Worm (Caenorhabditis elegans) whole organism, late embryonic: ENCODE results near the gene F47B10.8.

Experiments used
- C08G9.2 ChIP-seq: sonication (generic microtip); optimal IDR thresholded peaks from 2 replicates; lab custom pipeline; 2016; ENCODE audit warnings: mild to moderate bottlenecking, missing genetic modification characterization, moderate library complexity, missing compliant biosample characterization
- F13H6.1 ChIP-seq: sonication (generic microtip); optimal IDR thresholded peaks from 2 replicates; lab custom pipeline; 2016; ENCODE audit warnings: missing genetic modification characterization, missing compliant biosample characterization
- K09A11.1 ChIP-seq: sonication (generic microtip); optimal IDR thresholded peaks from 2 replicates; lab custom pipeline; 2017; ENCODE audit warnings: antibody characterized with exemption, mild to moderate bottlenecking, missing genetic modification characterization, missing compliant biosample characterization; ENCODE audit not compliant: insufficient read depth
- T23F11.4 ChIP-seq: fragments of 200-800 bp; sonication (Bioruptor generic); optimal IDR thresholded peaks from 2 replicates; lab custom pipeline; 2018; ENCODE audit warnings: mild to moderate bottlenecking, missing genetic modification characterization, missing compliant biosample characterization
- ahr-1 ChIP-seq: sonication (generic microtip); optimal IDR thresholded peaks from 2 replicates; lab custom pipeline; 2016; ENCODE audit warnings: missing genetic modification characterization, missing compliant biosample characterization
- ama-1 ChIP-seq: fragments of 150-350 bp; optimal IDR thresholded peaks from 2 replicates; lab custom pipeline; 2014
- ceh-14 ChIP-seq: sonication (generic microtip); optimal IDR thresholded peaks from 2 replicates; lab custom pipeline; 2016; ENCODE audit warnings: missing genotype, missing genetic modification characterization, missing compliant biosample characterization
- ceh-18 ChIP-seq: sonication (generic microtip); optimal IDR thresholded peaks from 2 replicates; lab custom pipeline; 2016; ENCODE audit warnings: missing genetic modification characterization, missing compliant biosample characterization
- ceh-2 ChIP-seq: sonication (generic microtip); optimal IDR thresholded peaks from 2 replicates; lab custom pipeline; 2016; ENCODE audit warnings: missing genotype, missing genetic modification characterization, missing compliant biosample characterization
- ceh-22 ChIP-seq: sonication (generic microtip); optimal IDR thresholded peaks from 2 replicates; lab custom pipeline; 2017; ENCODE audit warnings: missing biosample characterization, missing genetic modification characterization
- ceh-24 ChIP-seq: sonication (generic microtip); optimal IDR thresholded peaks from 2 replicates; lab custom pipeline; 2016; ENCODE audit warnings: mild to moderate bottlenecking, missing genetic modification characterization, missing compliant biosample characterization
- ceh-34 ChIP-seq: sonication (generic microtip); optimal IDR thresholded peaks from 2 replicates; lab custom pipeline; 2016; ENCODE audit warnings: mild to moderate bottlenecking, missing genetic modification characterization, missing compliant biosample characterization
- ceh-45 ChIP-seq: fragments of 200-800 bp; sonication (Bioruptor generic); IDR thresholded peaks from 2 replicates; pipeline ENCODE4 v1.3.6; 2022; ENCODE audit warnings: missing genetic modification reagents, missing genetic modification characterization, missing compliant biosample characterization
- ceh-48 ChIP-seq: sonication (generic microtip); optimal IDR thresholded peaks from 2 replicates; lab custom pipeline; 2016; ENCODE audit warnings: missing genetic modification characterization, inconsistent platforms, missing compliant biosample characterization
- che-1 ChIP-seq: sonication (generic microtip); optimal IDR thresholded peaks from 2 replicates; lab custom pipeline; 2016; ENCODE audit warnings: mild to moderate bottlenecking, missing genetic modification characterization, missing compliant biosample characterization
- dve-1 ChIP-seq: sonication (generic microtip); optimal IDR thresholded peaks from 2 replicates; lab custom pipeline; 2017; ENCODE audit warnings: antibody characterized with exemption, mild to moderate bottlenecking, missing genetic modification characterization, missing compliant biosample characterization
- elt-2 ChIP-seq: sonication (generic microtip); optimal IDR thresholded peaks from 2 replicates; lab custom pipeline; 2016; ENCODE audit warnings: missing genetic modification reagents, missing genetic modification characterization, missing compliant biosample characterization
- hlh-13 ChIP-seq: fragments of 200-800 bp; sonication (Bioruptor generic); optimal IDR thresholded peaks from 2 replicates; lab custom pipeline; 2018; ENCODE audit warnings: mild to moderate bottlenecking, missing genetic modification characterization, missing compliant biosample characterization
- hlh-6 ChIP-seq: sonication (generic microtip); optimal IDR thresholded peaks from 2 replicates; lab custom pipeline; 2016; ENCODE audit warnings: missing genotype, missing genetic modification characterization, missing compliant biosample characterization
- hlh-8 ChIP-seq: sonication (generic microtip); optimal IDR thresholded peaks from 2 replicates; lab custom pipeline; 2016; ENCODE audit warnings: missing genotype, missing genetic modification characterization, missing compliant biosample characterization
- lim-6 ChIP-seq: sonication (generic microtip); optimal IDR thresholded peaks from 2 replicates; lab custom pipeline; 2016; ENCODE audit warnings: missing genetic modification characterization, missing compliant biosample characterization
- madf-2 ChIP-seq: sonication (generic microtip); optimal IDR thresholded peaks from 2 replicates; lab custom pipeline; 2017; ENCODE audit warnings: missing genetic modification characterization, missing compliant biosample characterization
- mec-3 ChIP-seq: sonication (generic microtip); optimal IDR thresholded peaks from 2 replicates; lab custom pipeline; 2016; ENCODE audit warnings: borderline replicate concordance, missing genetic modification characterization, missing compliant biosample characterization
- nfya-1 ChIP-seq: sonication (generic microtip); optimal IDR thresholded peaks from 2 replicates; lab custom pipeline; 2017; ENCODE audit warnings: missing genetic modification characterization, mild to moderate bottlenecking, missing compliant biosample characterization, antibody characterized with exemption, moderate library complexity
- npax-4 ChIP-seq: sonication (generic microtip); optimal IDR thresholded peaks from 2 replicates; lab custom pipeline; 2016; ENCODE audit warnings: missing genetic modification characterization, missing compliant biosample characterization
- pag-3 ChIP-seq: sonication (generic microtip); optimal IDR thresholded peaks from 2 replicates; lab custom pipeline; 2016; ENCODE audit warnings: missing compliant biosample characterization, missing genetic modification characterization, borderline replicate concordance
- pat-9 ChIP-seq: fragments of 200-800 bp; sonication (Bioruptor generic); optimal IDR thresholded peaks from 2 replicates; lab custom pipeline; 2018; ENCODE audit warnings: mild to moderate bottlenecking, missing genetic modification characterization, moderate library complexity, missing compliant biosample characterization
- pax-1 ChIP-seq: fragments of 150-350 bp; optimal IDR thresholded peaks from 2 replicates; lab custom pipeline; 2014; ENCODE audit warnings: missing biosample characterization, missing genetic modification characterization
- pha-4 ChIP-seq: fragments of 150-350 bp; optimal IDR thresholded peaks from 2 replicates; lab custom pipeline; 2018; ENCODE audit warnings: missing biosample characterization, missing genetic modification reagents, missing genetic modification characterization
- pqm-1 ChIP-seq: sonication (generic microtip); optimal IDR thresholded peaks from 2 replicates; lab custom pipeline; 2016; ENCODE audit warnings: missing genetic modification characterization, missing compliant biosample characterization
- pros-1 ChIP-seq: fragments of 150-350 bp; optimal IDR thresholded peaks from 2 replicates; lab custom pipeline; 2014; ENCODE audit warnings: missing biosample characterization, missing genetic modification reagents, missing genetic modification characterization
- ref-2 ChIP-seq: sonication (generic microtip); optimal IDR thresholded peaks from 2 replicates; lab custom pipeline; 2016; ENCODE audit warnings: missing genetic modification characterization, missing compliant biosample characterization
- rnt-1 ChIP-seq: sonication (generic microtip); optimal IDR thresholded peaks from 2 replicates; lab custom pipeline; 2016; ENCODE audit warnings: missing genetic modification characterization, missing compliant biosample characterization
- sox-2 ChIP-seq: fragments of 200-800 bp; sonication (Bioruptor generic); IDR thresholded peaks from 2 replicates; pipeline ENCODE4 v1.3.6; 2022; ENCODE audit warnings: missing genetic modification reagents, missing genetic modification characterization, missing compliant biosample characterization
- tbx-2 ChIP-seq: sonication (generic microtip); optimal IDR thresholded peaks from 2 replicates; lab custom pipeline; 2016; ENCODE audit warnings: missing genetic modification characterization, missing compliant biosample characterization
- tbx-7 ChIP-seq: sonication (generic microtip); optimal IDR thresholded peaks from 2 replicates; lab custom pipeline; 2016; ENCODE audit warnings: missing genotype, missing genetic modification characterization, missing compliant biosample characterization
- ttx-3 ChIP-seq: sonication (generic microtip); optimal IDR thresholded peaks from 2 replicates; lab custom pipeline; 2016; ENCODE audit warnings: missing genetic modification reagents, missing genetic modification characterization, missing compliant biosample characterization
- unc-3 ChIP-seq, 2 experiments: fragments of 200-800 bp in 1 of 2; sonication (Bioruptor generic) in 1 of 2; sonication (generic microtip) in 1 of 2; conservative IDR thresholded peaks in 1 of 2; optimal IDR thresholded peaks in 1 of 2; 2 replicates each; pipeline versions ENCODE4 v1.3.6 to Lab custom; 2016 to 2022; ENCODE audit warnings: missing compliant biosample characterization in 2 of 2, missing genetic modification characterization in 2 of 2, missing genetic modification reagents in 1 of 2

The F47B10.8 gene

DNA sequence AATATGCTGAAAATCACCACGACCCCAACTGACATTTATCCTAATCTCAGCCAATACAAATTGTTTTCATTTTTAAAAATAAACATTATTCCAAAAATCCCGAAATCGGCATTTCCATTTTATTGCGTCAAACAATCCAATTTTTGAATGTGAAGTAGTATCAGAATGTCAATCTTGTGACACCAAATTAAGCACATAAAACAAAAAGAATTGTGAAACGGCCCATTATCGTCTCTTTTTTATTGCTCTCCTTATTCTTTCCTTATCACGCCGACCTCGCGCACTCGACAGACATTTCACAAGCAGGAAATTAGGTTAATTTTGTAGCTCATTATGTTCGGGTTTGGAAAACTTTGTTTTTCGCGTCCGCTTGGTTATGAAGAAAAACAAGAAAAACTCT is 30.1 kb downstream of the F47B10.8 start, which contains the start of gene T21E8.4:
Gene T21E8.4, plus strand, starts transcription at position 301 of the 400 bp plus-strand sequence.
- TF ChIP-seq T23F11.4 (no peak), hlh-13 (no peak), pqm-1 (tag; lab: Kevin White, UChicago) (no peak), pat-9 (tag; lab: Kevin White, UChicago) (no peak), pha-4 (tag; lab: Kevin White, UChicago) (no peak), sox-2 (GFP tag; lab: Robert Waterston, UW) (no peak), ref-2 (tag; lab: Kevin White, UChicago) (no peak), tbx-2 (no peak), lim-6 (tag; lab: Kevin White, UChicago) (no peak), mec-3 (tag; lab: Kevin White, UChicago) (no peak), pax-1 (tag; lab: Kevin White, UChicago) (no peak)

DNA sequence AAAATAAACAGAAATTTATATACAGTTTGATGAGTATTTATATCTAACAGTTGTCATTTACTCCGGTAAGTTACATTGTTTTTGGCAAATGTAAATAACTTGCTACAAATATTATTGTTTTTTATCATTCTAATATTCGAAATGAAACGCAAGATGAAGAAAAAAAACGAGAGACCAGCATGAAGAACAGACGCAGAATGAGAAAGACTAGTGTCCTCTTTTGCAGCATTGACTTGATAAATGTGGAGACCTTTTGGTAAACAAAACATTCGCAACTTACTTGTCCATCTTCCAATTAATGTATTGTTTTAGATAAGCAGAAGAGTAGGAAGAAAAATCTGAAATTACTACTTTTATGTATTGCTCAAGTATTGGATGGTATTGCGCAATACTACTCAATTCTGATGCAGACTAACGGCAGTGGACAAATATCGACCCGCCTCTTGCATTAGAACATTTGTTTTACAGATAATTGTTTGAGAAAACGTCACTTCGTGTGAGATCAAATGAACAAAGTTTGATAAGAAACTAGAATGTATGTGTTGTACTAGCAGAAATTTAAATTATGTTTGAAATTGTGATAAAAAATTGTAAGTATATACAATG is 33.4 kb downstream of the F47B10.8 start, which contains the start of gene pgp-6:
Gene pgp-6, minus strand, starts transcription at position 288 of the 606 bp plus-strand sequence.
- TF ChIP-seq elt-2 (peak; percentile 70), ttx-3 (tag; lab: Kevin White, UChicago) (no peak), rnt-1 (tag; lab: Kevin White, UChicago) (no peak), che-1 (tag; lab: Kevin White, UChicago) (no peak)

DNA sequence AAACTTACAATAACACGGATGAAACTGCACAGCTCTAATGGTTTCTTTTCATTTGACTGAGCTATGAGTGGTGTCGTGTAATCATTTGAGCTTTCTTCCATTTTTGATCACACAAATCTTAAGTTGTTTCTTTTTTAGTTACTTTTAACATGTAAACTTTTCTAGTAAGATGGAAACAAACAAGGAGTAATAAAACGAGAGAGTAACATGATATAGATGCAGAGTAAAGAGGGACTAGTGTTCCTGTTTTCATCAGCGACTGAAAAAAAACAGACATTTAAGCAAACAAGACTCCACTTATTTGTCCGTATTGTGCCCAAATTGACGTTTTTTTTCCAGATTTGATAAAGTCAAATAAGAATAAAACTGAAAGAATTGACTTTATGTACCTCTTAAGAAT is 40.5 kb downstream of the F47B10.8 start, which contains the start of gene pgp-7:
Gene pgp-7, minus strand, starts transcription at position 101 of the 400 bp plus-strand sequence.
- no peak for TF ChIP-seq hlh-8
- TF ChIP-seq ceh-18: no peak
- no peak for TF ChIP-seq ceh-2 (tag; lab: Kevin White, UChicago)
- TF ChIP-seq ahr-1 (tag; lab: Kevin White, UChicago): no peak
- no peak for TF ChIP-seq tbx-7 (tag; lab: Kevin White, UChicago)
- TF ChIP-seq pros-1 (tag; lab: Kevin White, UChicago): no peak
- no peak for TF ChIP-seq F13H6.1 (tag; lab: Kevin White, UChicago)
- no peak for TF ChIP-seq ref-2 (tag; lab: Kevin White, UChicago)
- no peak for TF ChIP-seq ceh-34 (tag; lab: Kevin White, UChicago)
- no peak for TF ChIP-seq pat-9 (tag; lab: Kevin White, UChicago)
- no peak for TF ChIP-seq pax-1 (tag; lab: Kevin White, UChicago)
- no peak for TF ChIP-seq npax-4 (tag; lab: Kevin White, UChicago)
- TF ChIP-seq nfya-1 (tag; lab: Kevin White, UChicago): no peak
- no peak for TF ChIP-seq ama-1 (lab: Kevin White, UChicago)
- TF ChIP-seq madf-2 (tag; lab: Kevin White, UChicago): no peak
- TF ChIP-seq dve-1 (tag; lab: Kevin White, UChicago): no peak
- TF ChIP-seq ceh-48 (tag; lab: Kevin White, UChicago): no peak
- TF ChIP-seq che-1 (tag; lab: Kevin White, UChicago): no peak

DNA sequence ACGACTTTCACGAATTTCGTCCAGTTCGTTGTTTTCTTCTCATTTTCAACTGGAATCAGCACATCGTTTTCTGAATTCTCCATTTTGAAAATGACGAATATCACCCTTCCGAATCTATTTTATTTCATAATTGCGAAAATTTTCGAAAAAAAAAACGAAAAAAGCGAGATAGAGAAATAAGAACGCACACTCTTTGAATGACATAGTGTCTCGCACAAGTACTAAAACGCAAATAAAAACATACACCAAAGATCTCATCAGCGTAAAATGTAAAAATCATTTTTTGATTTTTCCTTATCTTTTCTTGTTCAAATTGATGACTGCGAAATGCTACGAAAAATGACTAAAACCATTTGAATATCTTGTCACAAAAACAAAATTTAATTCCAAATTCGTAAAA is 46.3 kb downstream of the F47B10.8 start, which contains the start of gene pgp-8:
Gene pgp-8, minus strand, starts transcription at position 101 of the 400 bp plus-strand sequence.
- TF ChIP-seq unc-3 (GFP tag; conservative IDR thresholded peaks at IDR 0.05; lab: Robert Waterston, UW): no peak
- TF ChIP-seq unc-3 (tag; optimal IDR thresholded peaks at IDR 0.05; lab: Kevin White, UChicago): no peak
- TF ChIP-seq C08G9.2 (tag; lab: Kevin White, UChicago): no peak
- no peak for TF ChIP-seq pag-3 (tag; lab: Kevin White, UChicago)
- no peak for TF ChIP-seq ceh-24 (tag; lab: Kevin White, UChicago)
- no peak for TF ChIP-seq rnt-1 (tag; lab: Kevin White, UChicago)
- TF ChIP-seq K09A11.1 (tag; lab: Kevin White, UChicago): no peak
- no peak for TF ChIP-seq ceh-14 (tag; lab: Kevin White, UChicago)
- TF ChIP-seq hlh-8: no peak
- no peak for TF ChIP-seq pros-1 (tag; lab: Kevin White, UChicago)
- TF ChIP-seq hlh-13: no peak
- no peak for TF ChIP-seq tbx-2
- TF ChIP-seq hlh-6 (tag; lab: Kevin White, UChicago): no peak
- no peak for TF ChIP-seq pha-4 (tag; lab: Kevin White, UChicago)
- no peak for TF ChIP-seq ceh-45 (GFP tag; lab: Robert Waterston, UW)
- TF ChIP-seq ceh-22: no peak
